Worm (Caenorhabditis elegans): ENCODE measurements around the gene kbp-1.

kbp-1 gene

DNA sequence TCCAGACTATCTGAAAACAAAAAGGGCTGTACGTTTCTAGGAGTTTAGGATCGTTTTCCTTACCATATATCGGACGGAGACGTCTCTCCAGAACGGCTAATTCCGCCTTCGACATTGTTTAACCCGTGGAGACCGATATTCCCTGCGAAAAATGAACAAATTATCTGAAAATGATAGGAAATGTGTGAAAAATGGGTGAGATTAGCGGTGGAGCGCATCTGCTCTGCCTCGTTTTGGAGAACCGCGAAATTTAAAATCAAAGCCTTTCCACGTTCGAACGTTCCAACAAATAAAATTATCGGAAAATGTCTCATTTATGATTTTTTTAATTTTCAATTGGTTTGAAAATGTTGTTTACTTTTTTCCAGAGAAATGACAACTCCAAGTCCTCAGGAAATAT is at the start of gene kbp-1, which contains the start of gene cra-1:
Gene kbp-1, plus strand, starts transcription at position 366 of the 400 bp plus-strand sequence.
Gene cra-1, minus strand, starts transcription at position 193 of the 400 bp plus-strand sequence.
- no peak for TF ChIP-seq unc-62 (GFP tag; optimal IDR thresholded peaks at IDR 0.05)

ce11 chrIII:6820343-6820985 is 49.0 kb upstream of the kbp-1 start, which contains the start of gene ten-1:
Gene ten-1, plus strand, starts transcription at chrIII:6820935.
- TF ChIP-seq unc-62 (GFP tag; optimal IDR thresholded peaks at IDR 0.05) = no peak

ce11 chrIII:6822790-6823189 is 46.6 kb upstream of the kbp-1 start:
- TF ChIP-seq unc-62 (GFP tag; optimal IDR thresholded peaks at IDR 0.05) = no peak

ce11 chrIII:6826137-6826536 is 43.3 kb upstream of the kbp-1 start:
- no peak for TF ChIP-seq unc-62 (GFP tag; optimal IDR thresholded peaks at IDR 0.05)

ce11 chrIII:6831312-6831711 is 38.1 kb upstream of the kbp-1 start:
- TF ChIP-seq unc-62 (GFP tag; optimal IDR thresholded peaks at IDR 0.05) = no peak

ce11 chrIII:6837320-6837719 is 32.1 kb upstream of the kbp-1 start:
- no peak for TF ChIP-seq unc-62 (GFP tag; optimal IDR thresholded peaks at IDR 0.05)

DNA sequence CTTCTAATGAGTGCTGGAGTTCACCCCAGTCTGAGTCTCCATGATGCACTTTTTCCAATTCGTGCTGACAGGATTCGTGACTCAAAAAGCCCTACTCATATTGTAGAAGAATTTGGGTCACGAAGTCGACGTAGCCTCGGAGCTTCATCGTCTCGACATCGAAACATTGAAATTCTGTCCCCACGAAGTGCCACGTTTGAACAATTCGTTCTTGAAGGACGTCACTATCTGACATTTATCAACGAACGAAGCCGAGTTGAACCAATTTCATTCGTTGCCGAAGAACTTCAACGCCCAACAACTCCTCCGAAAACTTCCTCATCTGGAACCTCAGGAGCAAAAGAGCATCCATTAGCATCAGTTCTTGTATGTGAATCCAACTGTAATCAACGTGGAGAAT is 30.3 kb upstream of the kbp-1 start:
- TF ChIP-seq unc-62 (GFP tag; optimal IDR thresholded peaks at IDR 0.05) = no peak

ce11 chrIII:6848654-6849204 is 20.7 kb upstream of the kbp-1 start, which contains the start of gene dhhc-5:
Gene dhhc-5, minus strand, starts transcription at chrIII:6849059.
- no peak for TF ChIP-seq unc-62 (GFP tag; optimal IDR thresholded peaks at IDR 0.05)

DNA sequence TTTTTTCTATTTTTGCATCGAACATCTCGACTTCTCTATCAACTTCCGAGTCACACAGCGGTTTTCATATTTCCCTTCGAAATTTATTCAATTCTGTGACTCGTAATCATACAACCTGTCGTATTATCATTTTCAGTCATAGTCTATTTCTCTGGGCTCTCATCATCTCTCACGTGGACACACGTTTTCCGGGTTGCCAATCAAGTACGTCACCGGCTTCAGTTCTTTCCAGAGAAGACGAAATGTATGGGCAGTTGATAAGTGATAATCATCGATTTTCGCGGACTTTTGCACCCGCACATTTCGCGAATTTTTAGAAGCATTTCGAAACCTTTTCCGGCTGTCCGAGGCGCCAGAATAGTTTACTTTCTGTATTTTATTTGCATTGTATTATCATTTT is 19.2 kb upstream of the kbp-1 start, which contains the start of gene srv-1:
Gene srv-1, plus strand, starts transcription at position 131 of the 400 bp plus-strand sequence.
- TF ChIP-seq unc-62 (GFP tag; optimal IDR thresholded peaks at IDR 0.05) = no peak

ce11 chrIII:6856709-6857108 is 12.7 kb upstream of the kbp-1 start, which contains the start of gene zak-1:
Gene zak-1, minus strand, starts transcription at chrIII:6856809.
- no peak for TF ChIP-seq unc-62 (GFP tag; optimal IDR thresholded peaks at IDR 0.05)

DNA sequence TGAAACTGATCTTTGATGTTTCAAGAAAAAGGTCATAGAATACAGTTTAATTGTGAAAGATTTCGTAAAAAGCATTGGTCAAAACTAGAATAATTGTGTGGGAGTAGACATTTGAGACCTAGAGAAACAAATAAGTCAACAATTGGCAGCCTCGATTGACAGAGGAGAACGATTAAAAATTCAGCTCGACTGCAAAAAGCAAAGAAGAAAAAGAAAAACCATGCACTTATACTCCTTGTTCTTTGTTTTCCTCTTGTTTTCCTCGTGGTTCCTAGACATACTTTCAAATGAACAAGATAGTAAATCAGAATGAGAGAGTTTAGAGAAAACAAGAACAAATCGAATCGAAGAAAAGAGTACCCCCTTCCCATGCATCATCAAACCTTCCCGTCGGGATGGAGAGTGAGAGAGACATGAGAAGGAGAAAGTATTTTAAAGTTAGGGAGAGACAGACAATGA is 12.0 kb upstream of the kbp-1 start:
- no peak for TF ChIP-seq unc-62 (GFP tag; optimal IDR thresholded peaks at IDR 0.05)

ce11 chrIII:6859482-6859881 is 10.0 kb upstream of the kbp-1 start, which contains the start of gene clec-158:
Gene clec-158, minus strand, starts transcription at chrIII:6859582.
- TF ChIP-seq unc-62 (GFP tag; optimal IDR thresholded peaks at IDR 0.05) = no peak

- TF ChIP-seq unc-62 (GFP tag; optimal IDR thresholded peaks at IDR 0.05) = no peak
These were observed 5.5 kb upstream of the kbp-1 start, which contains the start of gene sma-3 for ce11 chrIII:6863901-6864300. Gene sma-3, minus strand, starts transcription at chrIII:6863968.

ce11 chrIII:6869996-6870395 is 563 bp downstream of the kbp-1 start, which contains the start of gene K04C2.8:
Gene K04C2.8, plus strand, starts transcription at chrIII:6870296.
- no peak for TF ChIP-seq unc-62 (GFP tag; optimal IDR thresholded peaks at IDR 0.05)

DNA sequence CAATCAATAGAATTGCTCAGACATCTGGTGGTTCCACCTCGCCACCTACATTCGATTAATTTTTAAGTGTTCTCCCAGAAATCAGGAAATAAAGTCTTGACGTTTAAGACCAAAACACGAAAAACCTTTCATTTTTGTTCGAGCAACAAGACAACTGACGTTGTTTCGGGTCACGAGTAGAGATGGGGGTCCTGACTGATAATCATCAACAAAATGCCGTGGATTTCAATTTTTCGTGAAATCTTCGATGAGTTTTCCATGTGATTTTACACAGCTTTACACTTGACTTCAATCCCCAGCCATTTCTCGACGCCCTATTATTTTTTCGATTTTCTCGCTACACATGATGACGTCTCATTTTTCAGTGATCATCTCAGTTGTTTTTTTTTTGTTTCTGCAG is 1.6 kb downstream of the kbp-1 start:
- no peak for TF ChIP-seq unc-62 (GFP tag; optimal IDR thresholded peaks at IDR 0.05)

ce11 chrIII:6871668-6872067 is 2.2 kb downstream of the kbp-1 start:
- no peak for TF ChIP-seq unc-62 (GFP tag; optimal IDR thresholded peaks at IDR 0.05)

All from whole organism, dauer.